Worm (Caenorhabditis elegans) whole organism, L4/young adult: ENCODE results near the gene nmat-1.

Experiments used
- W03F9.2 ChIP-seq: fragments of 150-350 bp; optimal IDR thresholded peaks from 2 replicates; lab custom pipeline; 2014; ENCODE audit warnings: missing biosample characterization, missing genetic modification characterization
- dao-5 ChIP-seq: sonication (generic microtip); optimal IDR thresholded peaks from 2 replicates; lab custom pipeline; 2016; ENCODE audit warnings: missing genotype, missing genetic modification characterization, moderate library complexity, missing compliant biosample characterization
- him-1 ChIP-seq: sonication (generic microtip); optimal IDR thresholded peaks from 2 replicates; lab custom pipeline; 2016; ENCODE audit warnings: missing genotype, missing genetic modification reagents, missing genetic modification characterization, missing compliant biosample characterization

nmat-1 gene

DNA sequence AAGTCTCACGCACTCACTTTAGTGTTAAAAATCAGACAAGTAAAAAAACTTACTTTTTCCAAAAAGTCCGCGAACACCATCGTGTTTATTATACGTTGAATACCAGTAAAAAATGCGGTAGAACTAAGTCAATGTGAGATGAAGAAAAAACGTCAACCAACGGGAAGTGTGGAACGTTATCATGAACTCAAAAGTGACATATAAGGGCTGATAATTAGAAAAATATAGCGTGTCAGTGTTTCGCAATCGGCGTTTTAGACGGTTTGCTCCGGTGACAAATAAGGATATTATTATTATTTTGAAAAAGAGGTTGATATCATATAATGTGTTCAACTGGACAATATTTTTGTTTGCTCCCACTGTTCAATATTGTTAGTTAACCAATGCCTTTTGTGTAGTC lies 12.9 kb downstream of the nmat-1 start:
- TF ChIP-seq him-1, result no peak
- TF ChIP-seq dao-5 (tag; lab: Kevin White, UChicago), result no peak
- no peak for TF ChIP-seq W03F9.2 (tag; lab: Kevin White, UChicago)

DNA sequence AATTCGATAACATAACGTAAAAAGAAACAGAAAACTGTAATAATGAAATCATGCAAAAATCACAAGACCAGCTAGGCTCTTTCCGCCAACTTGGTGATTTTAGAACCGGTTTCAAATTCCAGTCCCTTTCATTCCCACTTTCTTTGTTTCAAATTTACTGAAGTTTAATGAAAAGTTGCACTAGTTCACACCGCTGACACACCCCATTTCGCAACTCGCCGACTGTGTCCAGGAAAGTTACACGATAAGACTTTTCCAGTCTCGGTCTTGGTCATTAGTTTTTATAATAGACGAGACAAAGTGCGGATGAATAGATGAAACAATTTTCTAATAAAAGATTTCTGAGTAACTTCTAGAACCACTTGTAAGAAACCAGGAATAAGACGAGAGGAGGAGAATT lies 13.9 kb downstream of the nmat-1 start:
- no peak for TF ChIP-seq W03F9.2 (tag; lab: Kevin White, UChicago)
- no peak for TF ChIP-seq dao-5 (tag; lab: Kevin White, UChicago)
- no peak for TF ChIP-seq him-1

DNA sequence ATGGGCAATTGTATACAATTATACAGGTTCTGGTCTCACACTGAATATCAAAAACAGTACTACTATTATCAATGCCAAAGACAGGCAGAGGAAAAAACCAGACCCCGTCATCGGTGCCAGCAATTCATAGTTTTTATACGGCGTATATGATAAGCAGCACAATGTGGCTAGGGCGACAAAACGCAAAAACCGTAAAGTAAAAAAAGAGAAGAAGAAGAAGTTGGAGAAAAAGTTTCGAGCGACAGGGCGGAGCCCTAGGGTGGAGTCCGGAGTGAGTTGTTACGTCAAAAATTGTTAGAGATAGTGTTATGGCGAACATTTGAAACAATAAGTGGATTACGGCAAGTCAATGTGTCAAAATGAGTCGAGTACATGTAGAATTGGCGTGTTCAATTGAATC lies 16.2 kb downstream of the nmat-1 start:
- TF ChIP-seq W03F9.2 (tag; lab: Kevin White, UChicago) (no peak), him-1 (no peak), dao-5 (tag; lab: Kevin White, UChicago) (no peak)

DNA sequence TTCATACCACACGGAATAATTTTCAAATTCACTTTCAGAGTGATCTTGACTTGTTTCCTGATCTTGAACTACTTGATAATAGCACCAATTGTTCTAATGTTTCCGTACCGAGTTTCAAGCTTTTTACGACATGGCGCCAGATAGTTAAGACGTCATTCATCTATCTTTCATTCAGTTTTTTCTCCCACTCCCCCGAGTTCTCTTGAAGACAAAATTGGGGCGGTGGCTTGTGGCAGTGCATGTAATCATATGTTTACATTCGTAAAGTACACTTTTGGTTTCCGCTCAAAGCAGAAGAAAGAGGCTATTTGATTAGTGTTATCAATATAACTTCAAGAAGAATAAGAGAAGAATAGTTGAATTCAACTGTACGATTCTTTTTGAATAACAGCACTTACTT lies 18.3 kb downstream of the nmat-1 start:
- no peak for TF ChIP-seq him-1
- no peak for TF ChIP-seq dao-5 (tag; lab: Kevin White, UChicago)
- TF ChIP-seq W03F9.2 (tag; lab: Kevin White, UChicago), result no peak

DNA sequence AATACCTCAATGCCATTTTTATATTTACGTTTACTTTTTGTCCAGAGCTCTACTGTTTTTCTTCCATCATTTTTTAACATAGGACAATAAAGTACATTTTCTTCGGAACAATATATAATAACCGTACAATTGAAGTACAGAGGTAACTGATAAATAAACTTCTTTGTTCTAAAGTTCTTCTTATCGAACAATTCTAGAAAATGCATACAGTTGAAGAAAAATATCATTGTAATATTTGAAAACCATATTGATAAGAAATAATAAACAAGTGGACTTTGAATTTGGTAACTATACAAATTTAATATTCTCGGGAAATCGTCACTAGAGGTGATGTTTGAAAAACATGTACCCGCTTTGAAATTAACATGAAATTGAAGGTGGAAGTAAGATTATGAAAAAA lies 21.2 kb downstream of the nmat-1 start:
- TF ChIP-seq dao-5 (tag; lab: Kevin White, UChicago) (no peak), W03F9.2 (tag; lab: Kevin White, UChicago) (no peak), him-1 (no peak)

DNA sequence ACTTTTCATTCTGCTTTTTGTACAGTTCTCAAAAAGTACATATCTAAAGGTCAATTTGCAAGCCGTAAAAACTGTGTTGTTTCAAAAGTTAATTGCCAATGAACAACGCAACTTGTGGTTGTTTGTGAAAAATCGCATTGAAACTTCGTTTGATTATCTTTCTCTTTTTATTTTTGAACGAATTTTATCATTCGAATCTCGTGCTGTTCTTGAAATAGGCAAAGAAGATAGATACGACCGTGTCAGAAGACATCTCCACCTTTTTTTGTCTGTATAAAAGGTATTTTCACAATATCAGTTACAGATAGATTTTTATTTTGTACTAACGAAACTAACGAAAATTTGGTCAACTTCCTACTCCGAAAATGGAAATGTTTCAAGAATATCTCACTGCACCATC lies 23.4 kb downstream of the nmat-1 start, which contains the start of gene C49F5.7:
Gene C49F5.7 (plus strand): TSS at position 301 of the 400 bp plus-strand sequence.
- TF ChIP-seq dao-5 (tag; lab: Kevin White, UChicago), result no peak
- no peak for TF ChIP-seq W03F9.2 (tag; lab: Kevin White, UChicago)
- no peak for TF ChIP-seq him-1

DNA sequence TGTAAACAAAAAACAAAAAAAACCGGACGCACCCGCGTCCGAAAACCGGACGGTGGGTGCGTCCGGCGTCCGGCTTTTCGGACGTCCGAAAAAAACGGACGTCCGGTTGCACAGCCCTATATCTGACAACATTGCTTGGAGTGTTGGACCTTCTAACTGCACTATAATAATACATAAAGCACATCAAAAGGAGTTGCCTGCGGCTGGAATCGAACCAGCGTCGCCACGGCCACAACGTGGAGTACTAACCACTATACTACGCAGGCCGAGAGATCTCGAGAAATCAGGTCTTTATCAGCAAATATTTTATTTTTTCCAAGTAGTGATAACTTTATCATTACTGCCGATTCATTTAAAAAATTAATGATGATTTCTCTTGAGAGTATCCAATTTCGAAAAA lies 24.5 kb downstream of the nmat-1 start:
- TF ChIP-seq dao-5 (tag; lab: Kevin White, UChicago) (no peak), W03F9.2 (tag; lab: Kevin White, UChicago) (no peak), him-1 (no peak)

DNA sequence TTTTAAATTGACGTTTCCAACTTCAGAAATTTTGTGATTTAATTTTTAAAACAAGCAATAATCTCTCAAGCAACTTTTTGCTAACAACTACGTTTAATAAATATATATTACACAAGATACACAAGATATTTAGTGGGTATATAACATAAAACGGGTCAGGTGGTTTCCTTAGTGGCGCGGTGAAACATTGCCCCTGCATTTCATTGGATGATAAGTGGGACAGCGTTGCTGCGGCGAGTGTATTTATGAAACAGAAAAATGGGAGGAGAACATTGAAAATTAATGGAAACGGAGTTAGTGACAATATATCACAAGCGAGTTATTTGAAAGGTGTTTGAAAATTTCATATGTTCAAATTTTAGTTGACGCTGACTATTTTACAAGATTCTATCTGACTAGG lies 25.1 kb downstream of the nmat-1 start:
- no peak for TF ChIP-seq him-1
- TF ChIP-seq dao-5 (tag; lab: Kevin White, UChicago), result no peak
- no peak for TF ChIP-seq W03F9.2 (tag; lab: Kevin White, UChicago)

DNA sequence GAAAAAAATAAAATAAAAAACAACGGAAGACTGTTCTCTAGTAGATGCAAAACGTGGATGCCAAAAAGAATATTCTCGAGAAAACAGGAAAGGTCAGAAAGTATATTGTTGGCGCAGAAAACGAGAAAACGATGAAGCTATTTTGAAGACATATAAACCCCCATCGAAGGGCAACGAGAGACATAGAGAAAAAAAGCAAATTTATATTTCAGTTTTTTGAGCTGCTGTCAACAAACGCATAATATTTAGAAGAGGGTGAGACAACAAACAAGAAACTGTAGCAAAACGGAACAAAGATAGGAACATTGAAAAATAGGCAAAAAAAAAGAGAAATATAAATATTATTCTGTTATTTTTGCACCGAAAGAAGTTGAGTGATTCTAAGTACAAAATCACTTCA lies 25.6 kb downstream of the nmat-1 start:
- TF ChIP-seq him-1, result no peak
- TF ChIP-seq dao-5 (tag; lab: Kevin White, UChicago), result no peak
- no peak for TF ChIP-seq W03F9.2 (tag; lab: Kevin White, UChicago)

DNA sequence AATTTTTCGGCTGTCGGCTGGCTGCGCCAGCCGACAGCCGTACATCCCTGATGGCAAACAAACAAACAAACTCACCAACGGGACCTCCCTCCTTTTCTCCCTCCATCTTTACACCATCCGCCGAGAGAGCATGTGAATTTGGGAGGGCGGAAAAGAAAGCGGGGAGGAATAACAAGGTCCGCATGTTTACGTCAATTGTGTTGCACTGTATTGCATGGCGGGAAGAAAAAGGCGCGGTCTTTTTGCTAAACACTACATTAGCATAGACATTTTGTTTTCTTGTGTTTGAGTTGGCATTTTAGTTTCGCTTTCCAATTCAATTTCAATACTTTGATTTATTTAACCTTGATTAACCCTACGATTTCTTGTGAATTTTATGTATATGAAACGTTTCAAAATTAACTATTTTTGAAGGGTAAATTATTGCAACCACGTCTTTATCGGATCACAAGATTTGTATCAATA lies 29.9 kb downstream of the nmat-1 start, which contains the start of gene C49F5.6:
Gene C49F5.6 (plus strand): TSS at position 415 of the 465 bp plus-strand sequence.
- TF ChIP-seq W03F9.2 (tag; lab: Kevin White, UChicago), result no peak
- no peak for TF ChIP-seq dao-5 (tag; lab: Kevin White, UChicago)
- no peak for TF ChIP-seq him-1

DNA sequence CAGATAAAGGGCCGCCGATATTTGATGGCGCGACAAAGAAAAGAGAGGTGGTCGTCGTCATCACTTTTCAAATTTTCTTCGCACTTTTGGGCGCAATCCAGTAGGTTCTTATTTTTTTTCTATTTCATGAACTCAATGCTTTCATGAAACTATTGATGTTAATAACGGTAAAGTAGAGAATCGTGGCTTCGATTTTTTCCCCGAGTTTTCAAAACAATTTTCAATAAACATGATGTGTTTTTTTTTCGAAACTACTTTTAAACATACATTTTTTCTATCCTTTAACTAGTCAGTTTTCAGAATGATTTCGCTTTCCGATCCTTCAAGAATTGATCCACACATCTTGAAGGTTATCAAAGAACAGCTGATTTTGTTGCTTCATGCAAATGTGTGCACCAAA lies 32.0 kb downstream of the nmat-1 start, which contains the start of gene C49F5.5:
Gene C49F5.5 (plus strand): TSS at position 301 of the 400 bp plus-strand sequence.
- TF ChIP-seq dao-5 (tag; lab: Kevin White, UChicago) (no peak), W03F9.2 (tag; lab: Kevin White, UChicago) (no peak), him-1 (no peak)

DNA sequence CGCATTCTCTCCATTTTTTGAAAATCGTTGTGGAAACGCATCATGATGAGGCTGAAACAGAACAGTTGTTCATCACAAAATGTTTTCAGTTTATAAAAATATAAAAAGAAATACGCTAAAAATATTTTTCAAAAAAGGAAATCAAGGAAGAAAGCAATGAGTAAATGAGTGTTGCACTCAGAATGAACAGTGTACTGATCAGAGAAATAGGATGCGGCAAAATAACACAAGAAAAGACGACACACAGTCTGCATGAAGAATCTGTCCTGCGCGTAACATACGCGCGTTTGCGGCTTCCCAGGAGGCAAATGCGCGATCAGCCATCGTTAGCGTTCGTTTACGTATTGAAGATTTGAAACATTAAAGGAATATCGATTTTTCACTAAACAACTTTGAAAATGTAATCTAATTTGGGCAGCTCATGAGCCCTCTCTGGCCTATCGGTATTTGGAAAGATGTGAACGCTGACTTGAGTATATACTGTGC lies 34.2 kb downstream of the nmat-1 start, which contains the start of gene C49F5.3:
Gene C49F5.3 (minus strand): TSS at position 51 of the 486 bp plus-strand sequence.
- no peak for TF ChIP-seq W03F9.2 (tag; lab: Kevin White, UChicago)
- no peak for TF ChIP-seq dao-5 (tag; lab: Kevin White, UChicago)
- no peak for TF ChIP-seq him-1

DNA sequence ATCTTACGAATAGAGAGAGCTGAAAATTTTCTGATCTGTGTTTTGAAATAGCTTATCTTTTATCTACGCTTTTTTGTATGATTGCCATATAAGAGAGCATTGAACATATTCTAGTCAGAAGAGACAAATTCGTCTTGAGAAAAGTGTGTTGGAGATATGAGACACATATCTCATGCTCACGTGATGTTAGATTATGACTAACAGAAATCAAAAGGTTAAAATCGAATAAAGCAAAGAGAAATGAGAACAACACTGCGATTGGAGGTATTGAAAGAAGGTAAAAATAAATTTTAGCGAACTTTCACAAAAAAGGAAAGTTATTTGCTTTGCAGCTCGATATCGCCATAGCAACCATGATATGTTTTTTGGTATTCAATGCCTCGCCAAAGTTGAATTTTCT lies 35.8 kb downstream of the nmat-1 start, which contains the start of gene nhr-167:
Gene nhr-167 (minus strand): TSS at position 21 of the 400 bp plus-strand sequence.
- no peak for TF ChIP-seq dao-5 (tag; lab: Kevin White, UChicago)
- no peak for TF ChIP-seq W03F9.2 (tag; lab: Kevin White, UChicago)
- TF ChIP-seq him-1, result no peak

DNA sequence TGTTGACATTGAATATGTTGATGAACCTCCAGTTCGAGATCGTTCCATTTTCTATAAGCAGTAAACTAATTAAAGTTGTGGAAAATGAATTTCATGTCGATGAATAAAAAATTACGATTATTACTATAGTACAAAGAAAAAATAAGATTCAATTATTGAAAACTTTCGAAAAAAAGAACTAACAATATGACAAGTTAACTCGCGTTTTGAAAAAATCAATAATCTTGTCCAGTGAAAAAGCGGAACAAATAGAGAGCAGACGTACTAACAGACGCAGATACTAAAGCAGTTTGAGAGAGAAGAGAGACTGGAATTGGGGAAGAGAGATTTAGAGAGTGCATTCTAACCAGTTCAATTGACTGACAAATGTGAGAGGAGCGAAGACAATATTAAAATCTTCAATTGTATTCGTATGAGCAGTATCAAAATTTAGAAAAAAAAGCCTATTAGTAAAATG lies 43.2 kb downstream of the nmat-1 start, which contains the start of gene set-6:
Gene set-6 (minus strand): TSS at position 51 of the 457 bp plus-strand sequence.
- TF ChIP-seq W03F9.2 (tag; lab: Kevin White, UChicago) (no peak), him-1 (no peak), dao-5 (tag; lab: Kevin White, UChicago) (no peak)

DNA sequence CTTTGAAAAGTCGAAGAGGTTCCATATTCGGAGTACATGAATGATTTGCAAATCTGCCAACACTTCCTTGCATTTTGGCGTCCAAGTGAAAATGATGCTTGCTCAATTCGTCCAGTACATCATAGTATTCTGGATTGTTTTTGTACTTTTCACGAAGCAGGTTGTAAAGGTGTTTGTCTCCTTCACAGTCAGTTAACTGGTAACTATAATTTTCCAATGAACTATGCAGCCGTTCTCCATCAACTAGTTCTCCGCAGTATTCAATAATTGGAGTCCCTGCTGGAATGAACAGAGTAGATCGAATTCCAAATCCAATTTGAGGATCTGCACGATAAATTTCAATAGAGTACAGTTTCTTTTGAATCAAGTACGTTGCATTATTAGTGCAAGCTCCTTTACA lies 46.5 kb downstream of the nmat-1 start:
- TF ChIP-seq dao-5 (tag; lab: Kevin White, UChicago), result no peak
- TF ChIP-seq him-1, result no peak
- TF ChIP-seq W03F9.2 (tag; lab: Kevin White, UChicago), result no peak
